Worm (Caenorhabditis elegans) whole organism, L4/young adult: ENCODE results near the gene F49E12.7.
"Not testable (repeated sequence)": the region's sequence is repeated elsewhere in the genome, so short reads cannot be mapped to it uniquely, and the experiment has no call there.

ENCODE experiments used
- W03F9.2 ChIP-seq: fragments of 150-350 bp; optimal IDR thresholded peaks from 2 replicates; lab custom pipeline; 2014; ENCODE audit warnings: missing biosample characterization, missing genetic modification characterization
- him-1 ChIP-seq: sonication (generic microtip); optimal IDR thresholded peaks from 2 replicates; lab custom pipeline; 2016; ENCODE audit warnings: missing genotype, missing genetic modification reagents, missing genetic modification characterization, missing compliant biosample characterization

ce11 chrII:8419798-8420197, 23.9 kb upstream of the F49E12.7 start, which contains the start of gene F14E5.8:
- not testable (repeated sequence) for TF ChIP-seq W03F9.2, him-1 (tag; lab: Kevin White, UChicago)
